Worm (Caenorhabditis elegans): ENCODE results near the gene C17C3.24.

DNA sequence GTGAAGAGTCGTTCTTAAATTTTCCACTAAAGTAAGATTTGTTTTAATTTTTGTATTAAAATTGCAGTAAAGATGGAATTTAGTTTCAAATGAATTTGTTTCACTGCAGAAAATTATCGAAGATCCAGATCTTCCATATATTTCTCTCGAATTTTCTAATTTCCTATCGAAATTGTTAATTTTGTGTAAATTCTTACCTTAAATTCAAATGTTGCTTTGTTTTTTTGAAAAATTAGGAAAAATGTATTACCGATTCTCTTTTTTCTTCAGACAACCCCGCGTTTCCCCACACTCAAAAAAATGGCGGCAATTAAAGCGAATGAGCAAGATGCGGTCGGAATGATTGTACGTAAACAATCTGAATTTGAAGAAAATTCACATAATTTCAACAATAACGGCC is 8.2 kb upstream of the C17C3.24 start, which contains the start of gene C17C3.6:
- TF ChIP-seq nhr-2 (tag; optimal IDR thresholded peaks at IDR 0.05) = no peak
- TF ChIP-seq lin-13 (tag; optimal IDR thresholded peaks at IDR 0.05) = no peak
- TF ChIP-seq lsy-2 (tag; optimal IDR thresholded peaks at IDR 0.05) = no peak
- no peak for TF ChIP-seq bed-3 (GFP tag; optimal IDR thresholded peaks at IDR 0.05)
- no peak for TF ChIP-seq unc-39 (tag; optimal IDR thresholded peaks at IDR 0.05)
- no peak for TF ChIP-seq unc-62 (GFP tag; optimal IDR thresholded peaks at IDR 0.05)
- no peak for TF ChIP-seq snpc-4 (tag; optimal IDR thresholded peaks at IDR 0.05)
